Worm (Caenorhabditis elegans) whole organism, L3 larva: ENCODE results near the gene mrps-23.

Experiments
- R02D3.7 ChIP-seq: fragments of 150-350 bp; optimal IDR thresholded peaks from 2 replicates; lab custom pipeline; 2014; ENCODE audit warnings: missing biosample characterization, missing genetic modification characterization
- ZK546.5 ChIP-seq: sonication (generic microtip); optimal IDR thresholded peaks from 2 replicates; lab custom pipeline; 2017; ENCODE audit warnings: missing biosample characterization, missing genetic modification characterization
- aly-2 ChIP-seq: fragments of 150-350 bp; optimal IDR thresholded peaks from 2 replicates; lab custom pipeline; 2014; ENCODE audit warnings: missing biosample characterization, missing genetic modification characterization
- ama-1 ChIP-seq: fragments of 150-350 bp; optimal IDR thresholded peaks from 2 replicates; lab custom pipeline; 2018
- hmg-11 ChIP-seq: sonication (generic microtip); optimal IDR thresholded peaks from 2 replicates; lab custom pipeline; 2016; ENCODE audit warnings: missing genetic modification characterization, missing compliant biosample characterization
- lin-15B ChIP-seq: fragments of 150-350 bp; optimal IDR thresholded peaks from 2 replicates; lab custom pipeline; 2014; ENCODE audit warnings: missing biosample characterization, missing genetic modification characterization
- lin-39 ChIP-seq: fragments of 150-350 bp; optimal IDR thresholded peaks from 2 replicates; lab custom pipeline; 2018; ENCODE audit warnings: missing biosample characterization, missing genetic modification reagents, missing genetic modification characterization
- nhr-237 ChIP-seq: fragments of 150-350 bp; optimal IDR thresholded peaks from 2 replicates; lab custom pipeline; 2014; ENCODE audit warnings: missing biosample characterization, missing genetic modification characterization
- nhr-76 ChIP-seq: fragments of 150-350 bp; sonication (generic microtip); optimal IDR thresholded peaks from 5 replicates; lab custom pipeline; 2014; ENCODE audit warnings: missing biosample characterization, missing genetic modification characterization
- nhr-77 ChIP-seq: fragments of 150-350 bp; optimal IDR thresholded peaks from 2 replicates; lab custom pipeline; 2014; ENCODE audit warnings: missing biosample characterization, missing genetic modification characterization
- pha-4 ChIP-seq: fragments of 150-350 bp; optimal IDR thresholded peaks from 2 replicates; lab custom pipeline; 2014; ENCODE audit warnings: missing biosample characterization, missing genetic modification reagents, missing genetic modification characterization
- skn-1 ChIP-seq: fragments of 150-350 bp; optimal IDR thresholded peaks from 2 replicates; lab custom pipeline; 2014; ENCODE audit warnings: missing biosample characterization, missing genetic modification characterization
- zag-1 ChIP-seq: fragments of 150-350 bp; optimal IDR thresholded peaks from 2 replicates; lab custom pipeline; 2014; ENCODE audit warnings: missing biosample characterization, missing genetic modification characterization

ce11 chrIII:9570869-9571268, 47.4 kb upstream of the mrps-23 start:
- TF ChIP-seq aly-2 (tag; lab: Kevin White, UChicago) = no peak
- TF ChIP-seq lin-39 (tag; lab: Kevin White, UChicago) = no peak
- no peak for TF ChIP-seq nhr-237
- TF ChIP-seq ama-1 = no peak
- TF ChIP-seq lin-15B (tag; lab: Kevin White, UChicago) = peak; percentile 45
- TF ChIP-seq skn-1 (tag; lab: Kevin White, UChicago) = no peak
- TF ChIP-seq zag-1 (tag; lab: Kevin White, UChicago) = no peak
- no peak for TF ChIP-seq R02D3.7 (tag; lab: Kevin White, UChicago)
- TF ChIP-seq pha-4 (tag; lab: Kevin White, UChicago) = no peak
- no peak for TF ChIP-seq nhr-77 (tag; lab: Kevin White, UChicago)
- no peak for TF ChIP-seq hmg-11
- no peak for TF ChIP-seq ZK546.5 (tag; lab: Kevin White, UChicago)
- no peak for TF ChIP-seq nhr-76
